Fruit fly (Drosophila melanogaster): ENCODE data around the gene Mkp3.

dm6 chr3L:19058824-19059223 lies 27.4 kb downstream of the Mkp3 start:
- no peak for TF ChIP-seq psq (optimal IDR thresholded peaks at IDR 0.05)
- no peak for TF ChIP-seq pan (optimal IDR thresholded peaks at IDR 0.05)

Measured in whole organism.